Worm (Caenorhabditis elegans) whole organism, midembryonic: ENCODE measurements around the gene C16A3.2.

ENCODE experiments used
- T22C8.4 ChIP-seq: fragments of 200-800 bp; sonication (Bioruptor generic); IDR thresholded peaks from 2 replicates; pipeline ENCODE4 v1.3.6; 2022; ENCODE audit warnings: missing genetic modification characterization, missing compliant biosample characterization
- cog-1 ChIP-seq: sonication (generic microtip); optimal IDR thresholded peaks from 2 replicates; lab custom pipeline; 2016; ENCODE audit warnings: missing genetic modification characterization, missing compliant biosample characterization
- flt-1 ChIP-seq: fragments of 200-800 bp; sonication (Bioruptor generic); IDR thresholded peaks from 2 replicates; pipeline ENCODE4 v1.3.6; 2022; ENCODE audit warnings: missing genetic modification characterization, missing compliant biosample characterization
- med-1 ChIP-seq: sonication (generic microtip); optimal IDR thresholded peaks from 2 replicates; lab custom pipeline; 2017; ENCODE audit warnings: missing genetic modification characterization, mild to moderate bottlenecking, missing compliant biosample characterization, antibody characterized with exemption, missing genetic modification reagents; ENCODE audit not compliant: insufficient read depth
- ref-1 ChIP-seq: fragments of 200-800 bp; sonication (Bioruptor generic); conservative IDR thresholded peaks from 2 replicates; pipeline ENCODE4 v1.3.6; 2022; ENCODE audit warnings: missing genetic modification reagents, missing genetic modification characterization, missing compliant biosample characterization
- tab-1 ChIP-seq: fragments of 200-800 bp; sonication (Bioruptor generic); IDR thresholded peaks from 2 replicates; pipeline ENCODE4 v1.3.6; 2022; ENCODE audit warnings: missing genetic modification characterization, missing compliant biosample characterization
- ztf-23 ChIP-seq: fragments of 200-800 bp; sonication (Bioruptor generic); IDR thresholded peaks from 2 replicates; pipeline ENCODE4 v1.3.6; 2022; ENCODE audit warnings: missing genetic modification reagents, missing genetic modification characterization, missing compliant biosample characterization
- ztf-29 ChIP-seq: fragments of 200-800 bp; sonication (Bioruptor generic); IDR thresholded peaks from 2 replicates; pipeline ENCODE4 v1.3.6; 2022; ENCODE audit warnings: missing genetic modification reagents, missing genetic modification characterization, missing compliant biosample characterization

ce11 chrIII:6439854-6440253 is 50.2 kb downstream of the C16A3.2 start:
- TF ChIP-seq flt-1 (GFP tag; lab: Robert Waterston, UW) = no peak
- no peak for TF ChIP-seq T22C8.4 (GFP tag; lab: Robert Waterston, UW)
- TF ChIP-seq ref-1 (GFP tag; lab: Robert Waterston, UW) = no peak
- no peak for TF ChIP-seq ztf-23
- no peak for TF ChIP-seq ztf-29 (GFP tag; lab: Robert Waterston, UW)
- TF ChIP-seq cog-1 (tag; lab: Kevin White, UChicago) = no peak
- no peak for TF ChIP-seq med-1 (GFP tag; lab: Kevin White, UChicago)
- TF ChIP-seq tab-1 (GFP tag; lab: Robert Waterston, UW) = no peak
